Comparison of ENCODE assay signal across 2 fruit fly cellular contexts in the genomic region with DNA sequence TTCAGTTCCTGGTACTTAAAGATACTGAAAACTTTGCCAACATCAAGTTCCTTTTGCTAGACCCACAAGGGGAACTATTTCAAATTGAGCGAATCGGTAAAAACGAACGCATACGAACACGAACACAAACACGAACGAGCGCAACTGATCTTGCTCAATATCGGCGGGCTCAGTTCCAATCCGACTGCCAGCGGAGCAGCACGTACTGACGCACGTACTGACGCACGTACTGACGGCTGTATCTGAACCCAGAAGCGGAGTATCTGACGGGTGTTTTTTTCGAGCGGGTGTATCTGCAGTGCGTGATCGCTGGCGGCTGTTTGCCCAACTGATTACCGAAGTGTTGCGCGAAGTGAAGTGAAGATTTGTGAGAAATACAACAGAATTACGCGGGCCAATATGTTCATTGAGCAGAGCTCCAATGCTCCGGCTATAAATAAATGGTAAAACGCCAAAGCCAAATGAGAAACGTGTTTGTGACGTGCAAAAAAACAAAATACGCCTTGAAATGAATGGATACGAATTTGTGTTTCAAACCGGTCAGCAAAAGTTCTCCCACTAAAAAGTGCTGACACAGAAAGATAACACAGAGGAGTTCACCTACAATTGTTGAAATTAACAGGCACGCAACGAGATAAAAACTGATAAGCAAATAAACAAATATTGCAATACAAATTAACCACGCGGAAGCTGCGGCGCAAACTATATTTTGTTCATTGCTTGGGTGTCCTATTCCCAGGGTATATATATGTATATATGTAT.
TF ChIP-seq lines count a peak whose summit lies in the region.

No protein-coding gene starts in this region.

TF ChIP-seq in whole organism, embryonic, 481 proteins besides CTCF, POLR2A, EP300 and RAD21 (continued from another document and continues in another):
- no peak for TF ChIP-seq D19B (GFP tag; optimal IDR thresholded peaks at IDR 0.05; lab: Kevin White, UChicago)
- peak; percentile 35 for TF ChIP-seq NfI (GFP tag; optimal IDR thresholded peaks at IDR 0.05; lab: Kevin White, UChicago)
- no peak for TF ChIP-seq dmrt99B (tag; optimal IDR thresholded peaks at IDR 0.05; lab: Kevin White, UChicago)
- no peak for TF ChIP-seq CG9437 (GFP tag; optimal IDR thresholded peaks at IDR 0.05; lab: Kevin White, UChicago)
- peak; percentile 14 for TF ChIP-seq trem (tag; optimal IDR thresholded peaks at IDR 0.05; lab: Kevin White, UChicago)
- TF ChIP-seq fd64A (GFP tag; optimal IDR thresholded peaks at IDR 0.05; lab: Kevin White, UChicago), result no peak
- no peak for TF ChIP-seq Ptx1 (GFP tag; IDR thresholded peaks at IDR 0.05; lab: Robert Waterston, UW)
- TF ChIP-seq CG11085 (GFP tag; IDR thresholded peaks at IDR 0.05; lab: Robert Waterston, UW), result no peak
- no peak for TF ChIP-seq h (optimal IDR thresholded peaks at IDR 0.05; lab: Kevin White, UChicago)
- no peak for TF ChIP-seq CG11398 (GFP tag; optimal IDR thresholded peaks at IDR 0.05; lab: Kevin White, UChicago)
- TF ChIP-seq sd (tag; optimal IDR thresholded peaks at IDR 0.05; lab: Kevin White, UChicago), result peak; percentile 42
- peak; percentile 29 for TF ChIP-seq caup (GFP tag; optimal IDR thresholded peaks at IDR 0.05; lab: Kevin White, UChicago; ENCODE audit: severe bottlenecking)
- no peak for TF ChIP-seq org-1 (GFP tag; optimal IDR thresholded peaks at IDR 0.05; lab: Kevin White, UChicago)
- peak; percentile 44; the same call in 1 of the 3 replicates for TF ChIP-seq Dbx (GFP tag; IDR thresholded peaks at IDR 0.05; lab: Robert Waterston, UW)
- TF ChIP-seq pum (GFP tag; optimal IDR thresholded peaks at IDR 0.05; lab: Kevin White, UChicago), result no peak
- no peak for TF ChIP-seq croc (GFP tag; conservative IDR thresholded peaks at IDR 0.05; lab: Robert Waterston, UW)
- peak; percentile 70 for TF ChIP-seq sob (GFP tag; IDR thresholded peaks at IDR 0.05; lab: Robert Waterston, UW)
- no peak for TF ChIP-seq Sry-δ (GFP tag; optimal IDR thresholded peaks at IDR 0.05; lab: Kevin White, UChicago)
- TF ChIP-seq CG17186 (GFP tag; optimal IDR thresholded peaks at IDR 0.05; lab: Kevin White, UChicago), result no peak
- TF ChIP-seq Sry-β (GFP tag; optimal IDR thresholded peaks at IDR 0.05; lab: Kevin White, UChicago), result no peak
- no peak for TF ChIP-seq D (optimal IDR thresholded peaks at IDR 0.05; lab: Kevin White, UChicago)
- TF ChIP-seq D (GFP tag; optimal IDR thresholded peaks at IDR 0.05; lab: Kevin White, UChicago), result no peak
- no peak for TF ChIP-seq lmd (GFP tag; IDR thresholded peaks at IDR 0.05; lab: Robert Waterston, UW)
- no peak for TF ChIP-seq CG16863 (GFP tag; optimal IDR thresholded peaks at IDR 0.05; lab: Kevin White, UChicago)
- TF ChIP-seq Chrac-16 (GFP tag; optimal IDR thresholded peaks at IDR 0.05; lab: Kevin White, UChicago), result no peak
- no peak for TF ChIP-seq slou (GFP tag; optimal IDR thresholded peaks at IDR 0.05; lab: Kevin White, UChicago)
- TF ChIP-seq Myb (GFP tag; optimal IDR thresholded peaks at IDR 0.05; lab: Kevin White, UChicago), result no peak
- TF ChIP-seq gfzf (GFP tag; optimal IDR thresholded peaks at IDR 0.05; lab: Kevin White, UChicago), result no peak
- TF ChIP-seq fd3F (GFP tag; optimal IDR thresholded peaks at IDR 0.05; lab: Kevin White, UChicago), result no peak
- TF ChIP-seq CG16813 (GFP tag; IDR thresholded peaks at IDR 0.05; lab: Robert Waterston, UW; ENCODE audit: partially characterized antibody), result 0 out of 3 replicates have a peak, but pooled peaks have one; percentile 29
- TF ChIP-seq tap (tag; optimal IDR thresholded peaks at IDR 0.05; lab: Kevin White, UChicago), result peak; percentile 29
- TF ChIP-seq tll (GFP tag; optimal IDR thresholded peaks at IDR 0.05; lab: Kevin White, UChicago), result no peak
- TF ChIP-seq hbn (GFP tag; IDR thresholded peaks at IDR 0.05; lab: Robert Waterston, UW; ENCODE audit: partially characterized antibody), result no peak
- TF ChIP-seq dati (GFP tag; IDR thresholded peaks at IDR 0.05; lab: Robert Waterston, UW), result no peak
- peak; percentile 10; the same call in 1 of the 3 replicates for TF ChIP-seq row (GFP tag; IDR thresholded peaks at IDR 0.05; lab: Robert Waterston, UW)
- peak; percentile 28 for TF ChIP-seq ac (GFP tag; optimal IDR thresholded peaks at IDR 0.05; lab: Kevin White, UChicago)
- peak; percentile 20 for TF ChIP-seq Xbp1 (GFP tag; optimal IDR thresholded peaks at IDR 0.05; lab: Kevin White, UChicago)
- TF ChIP-seq CG8290 (GFP tag; optimal IDR thresholded peaks at IDR 0.05; lab: Kevin White, UChicago), result no peak
- peak; percentile 13 to 87 for TF ChIP-seq CG8290 (tag; optimal IDR thresholded peaks at IDR 0.05; lab: Kevin White, UChicago)
- TF ChIP-seq CG6854 (GFP tag; optimal IDR thresholded peaks at IDR 0.05; lab: Kevin White, UChicago), result peak; percentile 40
- no peak; the same call in 1 of the 2 replicates for TF ChIP-seq ranshi (GFP tag; IDR thresholded peaks at IDR 0.05; lab: Robert Waterston, UW)
- TF ChIP-seq fd96Cb (tag; optimal IDR thresholded peaks at IDR 0.05; lab: Kevin White, UChicago), result no peak
- peak; percentile 60; the same call in 2 of the 3 replicates for TF ChIP-seq Opbp (GFP tag; IDR thresholded peaks at IDR 0.05; lab: Robert Waterston, UW; ENCODE audit: partially characterized antibody)
- no peak for TF ChIP-seq zen (tag; optimal IDR thresholded peaks at IDR 0.05; lab: Kevin White, UChicago)
- TF ChIP-seq insv (GFP tag; optimal IDR thresholded peaks at IDR 0.05; lab: Kevin White, UChicago), result peak in 1 of 2 experiments; percentile 76
- no peak for TF ChIP-seq MBD-R2 (GFP tag; IDR thresholded peaks at IDR 0.05; lab: Robert Waterston, UW)
- peak; percentile 69 for TF ChIP-seq grn (GFP tag; optimal IDR thresholded peaks at IDR 0.05; lab: Kevin White, UChicago)
- TF ChIP-seq Deaf1 (tag; optimal IDR thresholded peaks at IDR 0.05; lab: Kevin White, UChicago), result peak; percentile 99
- peak in 1 of 2 experiments; percentile 67 for TF ChIP-seq Pdp1 (GFP tag; optimal IDR thresholded peaks at IDR 0.05; lab: Kevin White, UChicago)
- TF ChIP-seq CG13287 (GFP tag; IDR thresholded peaks at IDR 0.05; lab: Robert Waterston, UW; ENCODE audit: partially characterized antibody), result peak; percentile 63; the same call in 1 of the 2 replicates
- peak; percentile 77; the same call in 1 of the 2 replicates for TF ChIP-seq rib (GFP tag; IDR thresholded peaks at IDR 0.05; lab: Robert Waterston, UW)
- TF ChIP-seq schlank (tag; optimal IDR thresholded peaks at IDR 0.05; lab: Kevin White, UChicago), result no peak
- no peak for TF ChIP-seq CG2875 (GFP tag; optimal IDR thresholded peaks at IDR 0.05; lab: Kevin White, UChicago)
- TF ChIP-seq slp2 (GFP tag; optimal IDR thresholded peaks at IDR 0.05; lab: Kevin White, UChicago), result no peak
- TF ChIP-seq hkb (optimal IDR thresholded peaks at IDR 0.05; lab: Kevin White, UChicago), result no peak
- peak; percentile 46; the same call in 1 of the 2 replicates for TF ChIP-seq hkb (GFP tag; IDR thresholded peaks at IDR 0.05; lab: Robert Waterston, UW)
- TF ChIP-seq ash1 (GFP tag; optimal IDR thresholded peaks at IDR 0.05; lab: Kevin White, UChicago), result no peak
- no peak for TF ChIP-seq dan (GFP tag; IDR thresholded peaks at IDR 0.05; lab: Robert Waterston, UW)
- TF ChIP-seq sim (GFP tag; IDR thresholded peaks at IDR 0.05; lab: Robert Waterston, UW), result 0 out of 2 replicates have a peak, but pooled peaks have one; percentile 48
- no peak for TF ChIP-seq BtbVII (GFP tag; optimal IDR thresholded peaks at IDR 0.05; lab: Kevin White, UChicago)
- no peak for TF ChIP-seq seq (GFP tag; IDR thresholded peaks at IDR 0.05; lab: Robert Waterston, UW)

TF ChIP-seq in whole organism, prepupa, 60 proteins besides CTCF, POLR2A, EP300 and RAD21 (continued from another document):
- TF ChIP-seq fd59A (GFP tag; optimal IDR thresholded peaks at IDR 0.05; lab: Kevin White, UChicago) (no peak), CG9139 (GFP tag; optimal IDR thresholded peaks at IDR 0.05; lab: Kevin White, UChicago) (peak; percentile 46), cyc (GFP tag; optimal IDR thresholded peaks at IDR 0.05; lab: Kevin White, UChicago) (no peak), Hr4 (GFP tag; optimal IDR thresholded peaks at IDR 0.05; lab: Kevin White, UChicago) (no peak), CG4318 (GFP tag; optimal IDR thresholded peaks at IDR 0.05; lab: Kevin White, UChicago) (no peak), svp (GFP tag; lab: Kevin White, UChicago) (peak; percentile 89), CG8632 (GFP tag; optimal IDR thresholded peaks at IDR 0.05; lab: Kevin White, UChicago) (no peak), fkh (GFP tag; optimal IDR thresholded peaks at IDR 0.05; lab: Kevin White, UChicago) (peak; percentile 80), Eip78C (GFP tag; lab: Kevin White, UChicago) (peak; percentile 59), Blimp-1 (GFP tag; optimal IDR thresholded peaks at IDR 0.05; lab: Kevin White, UChicago) (no peak), Ets21C (GFP tag; optimal IDR thresholded peaks at IDR 0.05; lab: Kevin White, UChicago) (no peak), CG11902 (GFP tag; optimal IDR thresholded peaks at IDR 0.05; lab: Kevin White, UChicago) (no peak), achi (GFP tag; optimal IDR thresholded peaks at IDR 0.05; lab: Kevin White, UChicago) (peak; percentile 17), CG7368 (GFP tag; optimal IDR thresholded peaks at IDR 0.05; lab: Kevin White, UChicago) (peak; percentile 4), Ets96B (tag; optimal IDR thresholded peaks at IDR 0.05; lab: Kevin White, UChicago) (peak; percentile 19), CG8119 (GFP tag; IDR thresholded peaks at IDR 0.05; lab: Robert Waterston, UW) (no peak), net (GFP tag; optimal IDR thresholded peaks at IDR 0.05; lab: Kevin White, UChicago) (peak; percentile 38), pdm3 (GFP tag; optimal IDR thresholded peaks at IDR 0.05; lab: Kevin White, UChicago) (no peak), CG3919 (GFP tag; optimal IDR thresholded peaks at IDR 0.05; lab: Kevin White, UChicago) (peak; percentile 8), CG3032 (tag; optimal IDR thresholded peaks at IDR 0.05; lab: Kevin White, UChicago) (peak; percentile 88), Smox (GFP tag; optimal IDR thresholded peaks at IDR 0.05; lab: Kevin White, UChicago) (no peak), Gug (GFP tag; IDR thresholded peaks at IDR 0.05; lab: Robert Waterston, UW) (no peak), Sox15 (GFP tag; optimal IDR thresholded peaks at IDR 0.05; lab: Kevin White, UChicago) (no peak), Hr38 (GFP tag; optimal IDR thresholded peaks at IDR 0.05; lab: Kevin White, UChicago) (no peak), salr (GFP tag; optimal IDR thresholded peaks at IDR 0.05; lab: Kevin White, UChicago) (no peak), Sox102F (GFP tag; optimal IDR thresholded peaks at IDR 0.05; lab: Kevin White, UChicago) (no peak), dac (GFP tag; optimal IDR thresholded peaks at IDR 0.05; lab: Kevin White, UChicago) (no peak), Eip75B (GFP tag; optimal IDR thresholded peaks at IDR 0.05; lab: Kevin White, UChicago) (no peak), Eip93F (GFP tag; optimal IDR thresholded peaks at IDR 0.05; lab: Kevin White, UChicago) (no peak), CG6163 (GFP tag; IDR thresholded peaks at IDR 0.05; lab: Robert Waterston, UW) (peak; percentile 66; the same call in 2 of the 3 replicates), Lpt (GFP tag; optimal IDR thresholded peaks at IDR 0.05; lab: Kevin White, UChicago) (no peak), CG16779 (tag; optimal IDR thresholded peaks at IDR 0.05; lab: Kevin White, UChicago) (peak; percentile 24), CG34406 (GFP tag; optimal IDR thresholded peaks at IDR 0.05; lab: Kevin White, UChicago) (peak; percentile 8), CG6276 (GFP tag; optimal IDR thresholded peaks at IDR 0.05; lab: Kevin White, UChicago) (no peak), Met (GFP tag; optimal IDR thresholded peaks at IDR 0.05; lab: Kevin White, UChicago) (no peak), CG31627 (GFP tag; optimal IDR thresholded peaks at IDR 0.05; lab: Kevin White, UChicago) (no peak), CG11762 (GFP tag; optimal IDR thresholded peaks at IDR 0.05; lab: Kevin White, UChicago; ENCODE audit: insufficient read depth) (no peak), vri (GFP tag; optimal IDR thresholded peaks at IDR 0.05; lab: Kevin White, UChicago) (peak; percentile 45), CG11294 (GFP tag; IDR thresholded peaks at IDR 0.05; lab: Robert Waterston, UW) (no peak), CG32006 (GFP tag; optimal IDR thresholded peaks at IDR 0.05; lab: Kevin White, UChicago) (no peak), CG15336 (GFP tag; IDR thresholded peaks at IDR 0.05; lab: Robert Waterston, UW) (peak; percentile 48; the same call in 1 of the 2 replicates)
